Worm (Caenorhabditis elegans) whole organism, L2 larva: ENCODE results near the gene exc-15.

Experiments
- C34F6.9 ChIP-seq: fragments of 150-350 bp; optimal IDR thresholded peaks from 2 replicates; lab custom pipeline; 2014; ENCODE audit warnings: missing biosample characterization, missing genetic modification characterization
- F13H6.1 ChIP-seq: sonication (generic microtip); optimal IDR thresholded peaks from 2 replicates; lab custom pipeline; 2016; ENCODE audit warnings: missing genetic modification characterization, missing compliant biosample characterization
- R02D3.7 ChIP-seq: fragments of 150-350 bp; optimal IDR thresholded peaks from 2 replicates; lab custom pipeline; 2014; ENCODE audit warnings: missing biosample characterization, missing genetic modification characterization
- ZK546.5 ChIP-seq: sonication (generic microtip); optimal IDR thresholded peaks from 2 replicates; lab custom pipeline; 2017; ENCODE audit warnings: missing biosample characterization, missing genetic modification characterization
- aly-2 ChIP-seq: fragments of 150-350 bp; optimal IDR thresholded peaks from 2 replicates; lab custom pipeline; 2014; ENCODE audit warnings: missing biosample characterization, missing genetic modification characterization
- ama-1 ChIP-seq: fragments of 150-350 bp; optimal IDR thresholded peaks from 2 replicates; lab custom pipeline; 2018; ENCODE audit warnings: inconsistent platforms
- blmp-1 ChIP-seq: sonication (generic microtip); optimal IDR thresholded peaks from 2 replicates; lab custom pipeline; 2017; ENCODE audit warnings: missing genetic modification characterization, mild to moderate bottlenecking, missing compliant biosample characterization, antibody characterized with exemption, moderate library complexity; ENCODE audit not compliant: insufficient read depth
- ceh-16 ChIP-seq: fragments of 150-350 bp; optimal IDR thresholded peaks from 2 replicates; lab custom pipeline; 2014; ENCODE audit warnings: missing biosample characterization, missing genetic modification characterization
- ceh-82 ChIP-seq: fragments of 150-350 bp; optimal IDR thresholded peaks from 2 replicates; lab custom pipeline; 2014; ENCODE audit warnings: missing biosample characterization, missing genetic modification characterization
- crh-2 ChIP-seq: sonication (generic microtip); optimal IDR thresholded peaks from 2 replicates; lab custom pipeline; 2017; ENCODE audit warnings: missing biosample characterization, missing genetic modification characterization
- dmd-4 ChIP-seq: sonication (generic microtip); optimal IDR thresholded peaks from 2 replicates; lab custom pipeline; 2017; ENCODE audit warnings: missing biosample characterization, missing genetic modification characterization
- egl-27 ChIP-seq: sonication (generic microtip); optimal IDR thresholded peaks from 3 replicates; lab custom pipeline; 2017; ENCODE audit warnings: missing biosample characterization, missing genetic modification reagents, missing genetic modification characterization
- elt-1 ChIP-seq: fragments of 150-350 bp; optimal IDR thresholded peaks from 2 replicates; lab custom pipeline; 2014; ENCODE audit warnings: missing biosample characterization, missing genetic modification characterization
- elt-3 ChIP-seq: sonication (generic microtip); optimal IDR thresholded peaks from 2 replicates; lab custom pipeline; 2017; ENCODE audit warnings: missing biosample characterization, missing genetic modification characterization
- gmeb-1 ChIP-seq: fragments of 150-350 bp; optimal IDR thresholded peaks from 2 replicates; lab custom pipeline; 2014; ENCODE audit warnings: missing biosample characterization, missing genetic modification characterization
- lin-11 ChIP-seq: fragments of 150-350 bp; sonication (generic microtip); optimal IDR thresholded peaks from 2 replicates; lab custom pipeline; 2014; ENCODE audit warnings: missing biosample characterization, missing genetic modification characterization, inconsistent platforms, mixed read lengths
- lin-13 ChIP-seq: fragments of 150-350 bp; optimal IDR thresholded peaks from 2 replicates; lab custom pipeline; 2014; ENCODE audit warnings: missing biosample characterization, missing genetic modification reagents, missing genetic modification characterization
- lin-39 ChIP-seq: fragments of 150-350 bp; optimal IDR thresholded peaks from 2 replicates; lab custom pipeline; 2014; ENCODE audit warnings: missing biosample characterization, missing genetic modification reagents, missing genetic modification characterization
- mab-5 ChIP-seq: fragments of 150-350 bp; optimal IDR thresholded peaks from 2 replicates; lab custom pipeline; 2014; ENCODE audit warnings: missing biosample characterization, missing genetic modification characterization
- mbf-1 ChIP-seq: sonication (generic microtip); optimal IDR thresholded peaks from 2 replicates; lab custom pipeline; 2017; ENCODE audit warnings: missing biosample characterization, missing genetic modification characterization
- mdl-1 ChIP-seq, 2 experiments: fragments of 150-350 bp in 1 of 2; sonication (generic microtip) in 1 of 2; optimal IDR thresholded peaks; 2 replicates each; lab custom pipeline; 2017; ENCODE audit warnings: missing biosample characterization in 2 of 2, missing genetic modification characterization in 2 of 2
- nhr-12 ChIP-seq: fragments of 150-350 bp; optimal IDR thresholded peaks from 2 replicates; lab custom pipeline; 2014; ENCODE audit warnings: missing biosample characterization, missing genetic modification characterization
- nhr-129 ChIP-seq: fragments of 150-350 bp; optimal IDR thresholded peaks from 2 replicates; lab custom pipeline; 2014; ENCODE audit warnings: missing biosample characterization, missing genetic modification characterization
- nhr-21 ChIP-seq: fragments of 150-350 bp; optimal IDR thresholded peaks from 2 replicates; lab custom pipeline; 2014; ENCODE audit warnings: missing biosample characterization, missing genetic modification characterization
- nhr-23 ChIP-seq: fragments of 150-350 bp; optimal IDR thresholded peaks from 2 replicates; lab custom pipeline; 2014; ENCODE audit warnings: missing biosample characterization, missing genetic modification reagents, missing genetic modification characterization
- nhr-237 ChIP-seq: fragments of 150-350 bp; optimal IDR thresholded peaks from 2 replicates; lab custom pipeline; 2014; ENCODE audit warnings: missing biosample characterization, missing genetic modification characterization
- nhr-25 ChIP-seq: fragments of 150-350 bp; sonication (generic microtip); optimal IDR thresholded peaks from 3 replicates; lab custom pipeline; 2014; ENCODE audit warnings: missing biosample characterization, missing genetic modification characterization
- nhr-6 ChIP-seq: fragments of 150-350 bp; optimal IDR thresholded peaks from 2 replicates; lab custom pipeline; 2014; ENCODE audit warnings: missing biosample characterization, missing genetic modification characterization
- nhr-77 ChIP-seq: fragments of 150-350 bp; optimal IDR thresholded peaks from 2 replicates; lab custom pipeline; 2014; ENCODE audit warnings: missing biosample characterization, missing genetic modification characterization
- peb-1 ChIP-seq: fragments of 150-350 bp; optimal IDR thresholded peaks from 2 replicates; lab custom pipeline; 2014; ENCODE audit warnings: missing biosample characterization, missing genetic modification characterization
- sem-4 ChIP-seq: fragments of 150-350 bp; optimal IDR thresholded peaks from 2 replicates; lab custom pipeline; 2014; ENCODE audit warnings: missing biosample characterization, missing genetic modification reagents, missing genetic modification characterization
- sma-3 ChIP-seq: sonication (generic microtip); optimal IDR thresholded peaks from 2 replicates; lab custom pipeline; 2016; ENCODE audit warnings: missing genetic modification reagents, missing genetic modification characterization, missing compliant biosample characterization
- sma-9 ChIP-seq, 2 experiments: fragments of 150-350 bp in 1 of 2; sonication (generic microtip) in 1 of 2; optimal IDR thresholded peaks; 2 replicates each; lab custom pipeline; 2014 to 2016; ENCODE audit warnings: missing genetic modification characterization in 2 of 2, mild to moderate bottlenecking in 1 of 2, missing biosample characterization in 1 of 2, missing compliant biosample characterization in 1 of 2, missing genetic modification reagents in 1 of 2, moderate library complexity in 1 of 2
- snpc-4 ChIP-seq: fragments of 150-350 bp; optimal IDR thresholded peaks from 2 replicates; lab custom pipeline; 2014; ENCODE audit warnings: missing biosample characterization, missing genetic modification characterization
- unc-39 ChIP-seq: fragments of 150-350 bp; optimal IDR thresholded peaks from 2 replicates; lab custom pipeline; 2014; ENCODE audit warnings: missing biosample characterization, missing genetic modification characterization
- unc-55 ChIP-seq: fragments of 150-350 bp; sonication (generic microtip); optimal IDR thresholded peaks from 3 replicates; lab custom pipeline; 2014; ENCODE audit warnings: missing biosample characterization, missing genetic modification reagents, missing genetic modification characterization
- unc-62 ChIP-seq: fragments of 150-350 bp; optimal IDR thresholded peaks from 2 replicates; lab custom pipeline; 2014; ENCODE audit warnings: missing biosample characterization, missing genetic modification reagents, missing genetic modification characterization
- zag-1 ChIP-seq: fragments of 150-350 bp; optimal IDR thresholded peaks from 2 replicates; lab custom pipeline; 2014; ENCODE audit warnings: missing biosample characterization, missing genetic modification characterization
- ztf-1 ChIP-seq: fragments of 200-800 bp; sonication (Bioruptor generic); conservative IDR thresholded peaks from 2 replicates; pipeline ENCODE4 v1.3.6; 2022; ENCODE audit warnings: missing genetic modification characterization, missing compliant biosample characterization
- ztf-4 ChIP-seq: fragments of 150-350 bp; optimal IDR thresholded peaks from 2 replicates; lab custom pipeline; 2014; ENCODE audit warnings: missing biosample characterization, missing genetic modification characterization

Gene exc-15

DNA sequence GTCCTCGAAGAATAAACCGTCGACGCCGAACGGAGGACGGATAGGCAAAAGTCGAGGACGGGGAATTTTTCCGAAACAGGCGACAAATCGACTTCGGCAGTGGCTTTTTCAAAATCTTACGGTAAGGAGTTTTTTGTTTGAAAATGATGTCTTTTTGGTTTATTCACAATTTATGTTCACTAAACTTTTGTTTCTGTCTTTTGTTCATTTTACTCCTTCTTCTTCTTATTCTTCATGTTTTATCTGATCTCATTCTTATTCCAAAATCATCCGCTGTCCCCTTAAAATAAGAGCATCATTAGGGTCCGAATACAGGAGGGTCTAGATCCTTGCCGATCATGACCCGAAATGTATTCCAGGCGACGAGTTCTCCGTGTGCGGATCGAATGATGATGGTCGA lies 21.7 kb downstream of the exc-15 start:
- no peak for TF ChIP-seq mab-5 (tag; lab: Kevin White, UChicago)
- no peak for TF ChIP-seq sem-4 (tag; lab: Kevin White, UChicago)
- no peak for TF ChIP-seq snpc-4 (tag; lab: Kevin White, UChicago)

- TF ChIP-seq F13H6.1 (tag; lab: Kevin White, UChicago) (no peak), nhr-6 (no peak), snpc-4 (tag; lab: Kevin White, UChicago) (no peak), ceh-16 (peak; percentile 83), ztf-1 (GFP tag; lab: Robert Waterston, UW) (no peak), lin-11 (tag; lab: Kevin White, UChicago) (no peak), zag-1 (tag; lab: Kevin White, UChicago) (no peak), crh-2 (no peak), nhr-23 (tag; lab: Kevin White, UChicago) (no peak), nhr-25 (tag; lab: Kevin White, UChicago) (peak; percentile 24), unc-62 (GFP tag; lab: Kevin White, UChicago) (no peak), lin-39 (tag; lab: Kevin White, UChicago) (no peak), dmd-4 (no peak), ZK546.5 (no peak), blmp-1 (tag; lab: Kevin White, UChicago) (peak; percentile 57), lin-13 (GFP tag; lab: Kevin White, UChicago) (no peak), nhr-129 (no peak), ama-1 (lab: Kevin White, UChicago) (no peak), mbf-1 (no peak), mab-5 (tag; lab: Kevin White, UChicago) (no peak), peb-1 (tag; lab: Kevin White, UChicago) (no peak), unc-55 (GFP tag; lab: Kevin White, UChicago) (peak; percentile 30), sma-3 (GFP tag; lab: Kevin White, UChicago) (no peak)
Measured at ce11 chrV:4505408-4506270, 22.4 kb downstream of the exc-15 start.

DNA sequence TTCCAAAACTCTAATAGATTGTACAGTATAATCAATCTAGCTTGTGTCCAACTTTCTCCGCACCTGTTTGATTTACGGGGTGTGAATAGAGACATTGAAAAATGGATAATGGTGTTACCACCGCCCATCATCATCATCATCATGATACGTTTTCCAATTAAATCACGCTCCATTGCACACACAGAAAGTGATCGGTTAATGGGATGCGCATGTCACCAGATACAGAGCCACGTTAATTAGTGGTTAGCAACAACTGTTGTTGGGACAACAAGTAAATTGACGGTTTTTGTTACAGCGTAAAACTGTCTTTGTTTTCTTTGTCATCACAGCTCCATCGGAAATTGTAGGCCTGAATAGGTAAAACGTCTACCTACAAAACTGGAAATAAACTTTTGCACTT lies 23.4 kb downstream of the exc-15 start:
- TF ChIP-seq unc-39 (tag; lab: Kevin White, UChicago): no peak
- peak; percentile 14 for TF ChIP-seq nhr-25 (tag; lab: Kevin White, UChicago)
- TF ChIP-seq mab-5 (tag; lab: Kevin White, UChicago): no peak
- peak; percentile 14 for TF ChIP-seq nhr-21
- no peak for TF ChIP-seq peb-1 (tag; lab: Kevin White, UChicago)
- peak; percentile 5 for TF ChIP-seq unc-62 (GFP tag; lab: Kevin White, UChicago)
- peak; percentile 24 for TF ChIP-seq ceh-16
- TF ChIP-seq C34F6.9 (tag; lab: Kevin White, UChicago): no peak
- no peak for TF ChIP-seq lin-39 (tag; lab: Kevin White, UChicago)
- TF ChIP-seq nhr-6: no peak
- TF ChIP-seq, all 48 proteins: peak for 4

DNA sequence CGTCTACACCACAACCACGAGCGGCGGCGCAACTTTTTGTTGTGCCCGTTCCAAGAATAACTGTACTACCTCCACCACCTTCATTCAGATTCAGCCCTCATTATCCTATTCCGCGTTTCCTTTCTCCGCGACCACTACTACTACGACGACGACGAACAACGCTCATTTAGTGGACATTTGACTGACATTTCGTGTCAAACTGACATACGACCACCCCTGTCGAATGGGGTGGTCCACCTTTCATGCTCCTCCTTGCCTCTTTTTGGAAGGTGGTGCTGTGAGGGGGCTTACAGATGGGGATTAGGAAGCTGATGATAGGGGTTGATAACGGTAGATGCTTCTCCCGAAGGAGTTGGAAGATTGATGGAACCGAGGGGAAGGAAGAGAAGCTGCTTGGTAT lies 23.9 kb downstream of the exc-15 start:
- peak; percentile 18 for TF ChIP-seq mab-5 (tag; lab: Kevin White, UChicago)
- no peak for TF ChIP-seq F13H6.1 (tag; lab: Kevin White, UChicago)
- TF ChIP-seq unc-62 (GFP tag; lab: Kevin White, UChicago): peak; percentile 49

DNA sequence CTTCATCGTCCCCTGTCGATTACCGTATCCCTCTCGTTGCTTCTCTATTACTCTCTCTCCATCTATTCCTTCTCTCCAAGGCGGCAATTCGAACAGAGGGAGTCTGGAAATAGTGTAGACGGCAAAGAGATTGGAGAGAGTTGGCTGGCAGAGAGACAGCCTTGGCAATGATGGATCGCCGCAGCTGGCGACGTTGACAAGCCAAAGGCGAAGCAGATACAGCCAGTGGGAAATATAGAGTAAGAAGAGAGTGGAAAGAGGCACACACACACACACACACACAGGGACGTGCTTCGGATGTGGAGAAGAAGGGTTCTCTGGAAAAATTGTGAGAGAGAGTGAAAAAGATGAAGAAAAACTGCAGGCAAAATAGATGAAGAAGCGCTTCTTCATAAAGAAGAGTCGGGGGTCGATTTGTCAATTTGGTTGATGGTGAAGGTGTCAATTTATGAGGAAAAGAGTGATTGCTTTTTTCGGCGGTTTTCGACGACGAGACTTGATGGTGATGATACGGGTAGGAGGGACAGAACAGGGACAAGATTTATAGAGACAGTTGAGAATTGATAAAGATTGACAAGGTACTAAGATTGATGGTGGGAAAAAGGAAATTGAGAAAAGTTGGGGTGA lies 24.7 kb downstream of the exc-15 start:
- TF ChIP-seq crh-2: peak; percentile 72
- TF ChIP-seq egl-27 (tag; lab: Kevin White, UChicago): peak; percentile 60
- TF ChIP-seq blmp-1 (tag; lab: Kevin White, UChicago): no peak
- no peak for TF ChIP-seq ceh-82 (tag; lab: Kevin White, UChicago)
- TF ChIP-seq unc-55 (GFP tag; lab: Kevin White, UChicago): peak; percentile 84
- peak; percentile 90 for TF ChIP-seq F13H6.1 (tag; lab: Kevin White, UChicago)
- TF ChIP-seq zag-1 (tag; lab: Kevin White, UChicago): peak; percentile 43
- TF ChIP-seq elt-3 (tag; lab: Kevin White, UChicago): no peak
- TF ChIP-seq peb-1 (tag; lab: Kevin White, UChicago): no peak
- TF ChIP-seq ama-1 (lab: Kevin White, UChicago): peak; percentile 44
- TF ChIP-seq C34F6.9 (tag; lab: Kevin White, UChicago): peak; percentile 69
- TF ChIP-seq mbf-1: no peak
- no peak for TF ChIP-seq nhr-237 (tag; lab: Kevin White, UChicago)
- TF ChIP-seq aly-2 (tag; lab: Kevin White, UChicago): no peak
- peak; percentile 47 for TF ChIP-seq sma-9 (GFP tag; optimal IDR thresholded peaks at IDR 0.05; lab: Kevin White, UChicago)
- no peak for TF ChIP-seq sma-9 (tag; optimal IDR thresholded peaks at IDR 0.05; lab: Kevin White, UChicago)
- peak; percentile 98 for TF ChIP-seq unc-62 (GFP tag; lab: Kevin White, UChicago)
- peak; percentile 38 for TF ChIP-seq lin-13 (GFP tag; lab: Kevin White, UChicago)
- TF ChIP-seq R02D3.7 (tag; lab: Kevin White, UChicago): no peak
- TF ChIP-seq nhr-12 (tag; lab: Kevin White, UChicago): no peak
- TF ChIP-seq nhr-77 (tag; lab: Kevin White, UChicago): no peak
- TF ChIP-seq elt-1 (tag; lab: Kevin White, UChicago): no peak
- TF ChIP-seq mdl-1 (tag; optimal IDR thresholded peaks at IDR 0.05; lab: Kevin White, UChicago): peak in 1 of 2 experiments; percentile 4
- peak; percentile 65 for TF ChIP-seq nhr-25 (tag; lab: Kevin White, UChicago)
- no peak for TF ChIP-seq gmeb-1 (tag; lab: Kevin White, UChicago)
- TF ChIP-seq ztf-4: peak; percentile 79
- peak; percentile 86 for TF ChIP-seq mab-5 (tag; lab: Kevin White, UChicago)
